Worm (Caenorhabditis elegans) whole organism, L1 larva: ENCODE measurements around the gene cdr-7.

Experiments used
- aly-2 ChIP-seq: fragments of 150-350 bp; optimal IDR thresholded peaks from 2 replicates; lab custom pipeline; 2014; ENCODE audit warnings: missing biosample characterization, missing genetic modification characterization
- ceh-63 ChIP-seq: fragments of 200-800 bp; sonication (Bioruptor generic); optimal IDR thresholded peaks from 2 replicates; lab custom pipeline; 2018; ENCODE audit warnings: mild to moderate bottlenecking, missing genetic modification characterization, missing compliant biosample characterization
- efl-1 ChIP-seq, 4 experiments: fragments of 150-350 bp; optimal IDR thresholded peaks in 3 of 4; peaks in 1 of 4; 1 replicate in 1 of 4; 2 replicates in 3 of 4; lab custom pipeline; 2014; ENCODE audit warnings: missing biosample characterization in 2 of 4, missing genetic modification characterization in 2 of 4, missing genetic modification reagents in 2 of 4
- mef-2 ChIP-seq: fragments of 150-350 bp; optimal IDR thresholded peaks from 2 replicates; lab custom pipeline; 2014; ENCODE audit warnings: missing biosample characterization, missing genetic modification characterization
- nhr-47 ChIP-seq: sonication (generic microtip); optimal IDR thresholded peaks from 2 replicates; lab custom pipeline; 2016; ENCODE audit warnings: mild to moderate bottlenecking, missing genetic modification characterization, moderate library complexity, missing compliant biosample characterization
- pax-3 ChIP-seq: fragments of 200-800 bp; sonication (Bioruptor generic); optimal IDR thresholded peaks from 2 replicates; lab custom pipeline; 2018; ENCODE audit warnings: mild to moderate bottlenecking, missing genetic modification characterization, moderate library complexity, missing compliant biosample characterization
- skn-1 ChIP-seq: fragments of 150-350 bp; optimal IDR thresholded peaks from 2 replicates; lab custom pipeline; 2014; ENCODE audit warnings: missing biosample characterization, missing genetic modification characterization
- sptf-1 ChIP-seq: fragments of 150-350 bp; optimal IDR thresholded peaks from 2 replicates; lab custom pipeline; 2014; ENCODE audit warnings: missing biosample characterization, missing genetic modification characterization
- tbx-2 ChIP-seq: sonication (generic microtip); optimal IDR thresholded peaks from 2 replicates; lab custom pipeline; 2016; ENCODE audit warnings: missing genetic modification characterization, missing compliant biosample characterization
- ztf-11 ChIP-seq, 2 experiments: sonication (generic microtip); optimal IDR thresholded peaks; 2 replicates each; lab custom pipeline; 2016 to 2017; ENCODE audit warnings: missing genetic modification characterization in 2 of 2, missing biosample characterization in 1 of 2, missing compliant biosample characterization in 1 of 2
- ztf-4 ChIP-seq: fragments of 150-350 bp; optimal IDR thresholded peaks from 2 replicates; lab custom pipeline; 2014; ENCODE audit warnings: missing biosample characterization, missing genetic modification characterization

cdr-7 gene

ce11 chrV:12365104-12365503 lies 46.8 kb downstream of the cdr-7 start, which contains the start of gene fipr-2:
fipr-2 (plus strand) TSS chrV:12365348.
- no peak for TF ChIP-seq skn-1 (tag; lab: Kevin White, UChicago)
- TF ChIP-seq ceh-63 (GFP tag; lab: Kevin White, UChicago) = no peak
- TF ChIP-seq nhr-47 = no peak
- no peak for TF ChIP-seq tbx-2 (tag; lab: Kevin White, UChicago)
- no peak for TF ChIP-seq efl-1 (optimal IDR thresholded peaks at IDR 0.05; lab: Kevin White, UChicago)
- peak in 1 of 2 experiments; percentile 90 for TF ChIP-seq efl-1 (GFP tag; optimal IDR thresholded peaks at IDR 0.05 in 1 of 2; lab: Kevin White, UChicago)
- TF ChIP-seq ztf-11 (tag; optimal IDR thresholded peaks at IDR 0.05; lab: Kevin White, UChicago) = no peak
- no peak for TF ChIP-seq aly-2
- no peak for TF ChIP-seq sptf-1 (tag; lab: Kevin White, UChicago)

ce11 chrV:12361644-12362043 lies 50.3 kb downstream of the cdr-7 start, which contains the start of gene fipr-1:
fipr-1 (minus strand) TSS chrV:12361744.
- TF ChIP-seq mef-2 (tag; lab: Kevin White, UChicago) = no peak
- no peak for TF ChIP-seq pax-3 (tag; lab: Kevin White, UChicago)
- no peak for TF ChIP-seq ztf-4
